Worm (Caenorhabditis elegans): ENCODE results near the gene kvs-3.

kvs-3 gene

ce11 chrV:9305116-9305515 lies 13.0 kb upstream of the kvs-3 start, which contains the start of gene F44A2.3:
TSS of gene F44A2.3 (plus strand) at chrV:9305416.
- TF ChIP-seq dve-1 (tag; optimal IDR thresholded peaks at IDR 0.05; ENCODE audit: insufficient read depth), result peak; percentile 9
- TF ChIP-seq lin-39 (tag; optimal IDR thresholded peaks at IDR 0.05), result no peak

- TF ChIP-seq hlh-30 (tag; optimal IDR thresholded peaks at IDR 0.05; ENCODE audit: insufficient read depth) (no peak), lin-39 (tag; optimal IDR thresholded peaks at IDR 0.05) (no peak), mxl-3 (GFP tag; optimal IDR thresholded peaks at IDR 0.05) (no peak), lin-13 (GFP tag; optimal IDR thresholded peaks at IDR 0.05) (no peak), hif-1 (tag; optimal IDR thresholded peaks at IDR 0.05) (no peak), lsy-2 (tag; optimal IDR thresholded peaks at IDR 0.05) (no peak), fkh-10 (GFP tag; optimal IDR thresholded peaks at IDR 0.05) (peak; percentile 65), dve-1 (tag; optimal IDR thresholded peaks at IDR 0.05; ENCODE audit: insufficient read depth) (no peak)
These were observed 5.7 kb upstream of the kvs-3 start for ce11 chrV:9312377-9312776.

ce11 chrV:9314408-9314807 lies 3.7 kb upstream of the kvs-3 start:
- no peak for TF ChIP-seq set-16 (GFP tag; IDR thresholded peaks at IDR 0.05)
- TF ChIP-seq unc-62 (GFP tag; optimal IDR thresholded peaks at IDR 0.05 in 1 of 2), result peak in 1 of 2 experiments; percentile 96
- TF ChIP-seq unc-62 (tag; optimal IDR thresholded peaks at IDR 0.05), result no peak

- TF ChIP-seq dpl-1 (GFP tag; optimal IDR thresholded peaks at IDR 0.05) (no peak), snpc-1.2 (GFP tag; IDR thresholded peaks at IDR 0.05) (no peak), php-3 (GFP tag; IDR thresholded peaks at IDR 0.05) (no peak), T26A8.4 (GFP tag; IDR thresholded peaks at IDR 0.05) (no peak), ceh-28 (tag; optimal IDR thresholded peaks at IDR 0.05) (no peak), vab-7 (GFP tag; IDR thresholded peaks at IDR 0.05) (no peak), ctbp-1 (GFP tag; IDR thresholded peaks at IDR 0.05) (0 out of 2 replicates have a peak, but pooled peaks have one; percentile 41), fkh-10 (GFP tag; optimal IDR thresholded peaks at IDR 0.05) (peak; percentile 65)
These were observed 1.1 kb upstream of the kvs-3 start for ce11 chrV:9316970-9317369.

ce11 chrV:9321185-9321584 lies 3.1 kb downstream of the kvs-3 start, which contains the start of gene F44A2.7:
TSS of gene F44A2.7 (plus strand) at chrV:9321485.
- no peak for TF ChIP-seq zfp-2 (tag; optimal IDR thresholded peaks at IDR 0.05)
- no peak for TF ChIP-seq Y5F2A.4 (GFP tag; optimal IDR thresholded peaks at IDR 0.05)
- TF ChIP-seq dmd-6 (GFP tag; IDR thresholded peaks at IDR 0.05), result 0 out of 2 replicates have a peak, but pooled peaks have one; percentile 21

ce11 chrV:9322886-9323285 lies 4.8 kb downstream of the kvs-3 start, which contains the start of gene tag-153:
TSS of gene tag-153 (plus strand) at chrV:9323085.
- TF ChIP-seq php-3 (GFP tag; IDR thresholded peaks at IDR 0.05), result no peak
- TF ChIP-seq sdz-12 (GFP tag; optimal IDR thresholded peaks at IDR 0.05), result no peak
- TF ChIP-seq unc-39 (tag; optimal IDR thresholded peaks at IDR 0.05), result no peak
- TF ChIP-seq lir-3 (tag; optimal IDR thresholded peaks at IDR 0.05), result no peak
- TF ChIP-seq mdl-1 (tag; optimal IDR thresholded peaks at IDR 0.05), result no peak
- TF ChIP-seq T26A8.4 (GFP tag; IDR thresholded peaks at IDR 0.05), result no peak
- TF ChIP-seq jun-1 (tag; optimal IDR thresholded peaks at IDR 0.05), result no peak
- TF ChIP-seq ZK337.2 (GFP tag; IDR thresholded peaks at IDR 0.05), result no peak
- TF ChIP-seq unc-62 (GFP tag; optimal IDR thresholded peaks at IDR 0.05 in 1 of 2), result no peak
- TF ChIP-seq unc-62 (tag; optimal IDR thresholded peaks at IDR 0.05), result no peak
- TF ChIP-seq duxl-1 (tag; optimal IDR thresholded peaks at IDR 0.05; ENCODE audit: poor library complexity), result no peak
- TF ChIP-seq F44E2.7 (GFP tag; IDR thresholded peaks at IDR 0.05), result no peak
- TF ChIP-seq ctbp-1 (GFP tag; IDR thresholded peaks at IDR 0.05), result no peak

Measured in whole organism, L4 larva.